Worm (Caenorhabditis elegans) whole organism, L1 larva: ENCODE data around the gene scl-19.

Source experiments
- C04F5.9 ChIP-seq: sonication (generic microtip); optimal IDR thresholded peaks from 2 replicates; lab custom pipeline; 2016; ENCODE audit warnings: missing genetic modification characterization, missing compliant biosample characterization
- alr-1 ChIP-seq: fragments of 200-800 bp; sonication (Bioruptor generic); optimal IDR thresholded peaks from 2 replicates; lab custom pipeline; 2018; ENCODE audit warnings: borderline replicate concordance, mild to moderate bottlenecking, missing genetic modification characterization, missing compliant biosample characterization
- aly-2 ChIP-seq: fragments of 150-350 bp; optimal IDR thresholded peaks from 2 replicates; lab custom pipeline; 2014; ENCODE audit warnings: missing biosample characterization, missing genetic modification characterization
- ama-1 ChIP-seq: fragments of 150-350 bp; optimal IDR thresholded peaks from 2 replicates; lab custom pipeline; 2014
- blmp-1 ChIP-seq: fragments of 150-350 bp; optimal IDR thresholded peaks from 2 replicates; lab custom pipeline; 2014; ENCODE audit warnings: missing biosample characterization, missing genetic modification characterization
- ceh-63 ChIP-seq: fragments of 200-800 bp; sonication (Bioruptor generic); optimal IDR thresholded peaks from 2 replicates; lab custom pipeline; 2018; ENCODE audit warnings: mild to moderate bottlenecking, missing genetic modification characterization, missing compliant biosample characterization
- ceh-8 ChIP-seq: fragments of 200-800 bp; sonication (Bioruptor generic); optimal IDR thresholded peaks from 2 replicates; lab custom pipeline; 2018; ENCODE audit warnings: mild to moderate bottlenecking, missing genetic modification characterization, moderate library complexity, missing compliant biosample characterization
- ceh-88 ChIP-seq: fragments of 200-800 bp; sonication (Bioruptor generic); IDR thresholded peaks from 2 replicates; pipeline ENCODE4 v1.3.6; 2022; ENCODE audit warnings: missing genetic modification characterization, missing compliant biosample characterization
- ces-1 ChIP-seq: fragments of 150-350 bp; optimal IDR thresholded peaks from 2 replicates; lab custom pipeline; 2014; ENCODE audit warnings: missing biosample characterization, missing genetic modification reagents, missing genetic modification characterization
- dsc-1 ChIP-seq: sonication (generic microtip); optimal IDR thresholded peaks from 2 replicates; lab custom pipeline; 2016; ENCODE audit warnings: mild to moderate bottlenecking, missing genetic modification characterization, missing compliant biosample characterization
- efl-1 ChIP-seq, 4 experiments: fragments of 150-350 bp; optimal IDR thresholded peaks in 3 of 4; peaks in 1 of 4; 1 replicate in 1 of 4; 2 replicates in 3 of 4; lab custom pipeline; 2014; ENCODE audit warnings: missing biosample characterization in 2 of 4, missing genetic modification characterization in 2 of 4, missing genetic modification reagents in 2 of 4
- egl-27 ChIP-seq, 2 experiments: fragments of 150-350 bp in 1 of 2; sonication (generic microtip); optimal IDR thresholded peaks; 3 replicates each; lab custom pipeline; 2017 to 2018; ENCODE audit warnings: missing biosample characterization in 2 of 2, missing genetic modification characterization in 2 of 2, missing genetic modification reagents in 2 of 2
- elt-2 ChIP-seq: sonication (generic microtip); optimal IDR thresholded peaks from 2 replicates; lab custom pipeline; 2016; ENCODE audit warnings: missing genetic modification characterization, mild to moderate bottlenecking, inconsistent platforms, missing compliant biosample characterization, missing genetic modification reagents
- elt-3 ChIP-seq, 6 experiments: fragments of 150-350 bp in 1 of 6; sonication (generic microtip); optimal IDR thresholded peaks; 2 replicates each; lab custom pipeline; 2017 to 2018; ENCODE audit warnings: missing biosample characterization in 6 of 6, missing genetic modification characterization in 6 of 6, inconsistent platforms in 1 of 6
- ets-5 ChIP-seq: fragments of 200-800 bp; sonication (Bioruptor generic); IDR thresholded peaks from 2 replicates; pipeline ENCODE4 v1.3.6; 2022; ENCODE audit warnings: missing genetic modification characterization, missing compliant biosample characterization
- fkh-8 ChIP-seq: sonication (generic microtip); optimal IDR thresholded peaks from 2 replicates; lab custom pipeline; 2016; ENCODE audit warnings: mild to moderate bottlenecking, missing genetic modification characterization, missing compliant biosample characterization
- fos-1 ChIP-seq: fragments of 150-350 bp; optimal IDR thresholded peaks from 2 replicates; lab custom pipeline; 2014; ENCODE audit warnings: missing biosample characterization, missing genetic modification characterization
- grh-1 ChIP-seq: fragments of 200-800 bp; sonication (Bioruptor generic); IDR thresholded peaks from 2 replicates; pipeline ENCODE4 v1.3.6; 2022; ENCODE audit warnings: missing genetic modification reagents, missing genetic modification characterization, missing compliant biosample characterization
- hlh-17 ChIP-seq: fragments of 200-800 bp; sonication (Bioruptor generic); optimal IDR thresholded peaks from 2 replicates; lab custom pipeline; 2018; ENCODE audit warnings: missing genetic modification characterization, mild to moderate bottlenecking, missing compliant biosample characterization, moderate library complexity, borderline replicate concordance
- hlh-4 ChIP-seq: sonication (generic microtip); optimal IDR thresholded peaks from 2 replicates; lab custom pipeline; 2016; ENCODE audit warnings: mild to moderate bottlenecking, missing genetic modification characterization, missing compliant biosample characterization
- hpl-2 ChIP-seq: fragments of 150-350 bp; optimal IDR thresholded peaks from 2 replicates; lab custom pipeline; 2014; ENCODE audit warnings: missing biosample characterization, missing genetic modification reagents, missing genetic modification characterization
- irx-1 ChIP-seq: sonication (generic microtip); optimal IDR thresholded peaks from 2 replicates; lab custom pipeline; 2016; ENCODE audit warnings: missing genetic modification characterization, missing compliant biosample characterization
- jun-1 ChIP-seq: fragments of 150-350 bp; optimal IDR thresholded peaks from 2 replicates; lab custom pipeline; 2014; ENCODE audit warnings: missing biosample characterization, missing genetic modification reagents, missing genetic modification characterization
- mef-2 ChIP-seq: fragments of 150-350 bp; optimal IDR thresholded peaks from 2 replicates; lab custom pipeline; 2014; ENCODE audit warnings: missing biosample characterization, missing genetic modification characterization
- mep-1 ChIP-seq: fragments of 150-350 bp; optimal IDR thresholded peaks from 2 replicates; lab custom pipeline; 2014; ENCODE audit warnings: missing biosample characterization, missing genetic modification characterization
- nhr-11 ChIP-seq: fragments of 150-350 bp; optimal IDR thresholded peaks from 2 replicates; lab custom pipeline; 2014; ENCODE audit warnings: missing biosample characterization, missing genetic modification characterization
- nhr-12 ChIP-seq: sonication (generic microtip); optimal IDR thresholded peaks from 2 replicates; lab custom pipeline; 2017; ENCODE audit warnings: missing biosample characterization, missing genetic modification characterization
- nhr-19 ChIP-seq: fragments of 200-800 bp; sonication (Bioruptor generic); conservative IDR thresholded peaks from 2 replicates; pipeline ENCODE4 v1.3.6; 2022; ENCODE audit warnings: missing genetic modification characterization, missing compliant biosample characterization
- nhr-20 ChIP-seq: sonication (generic microtip); optimal IDR thresholded peaks from 2 replicates; lab custom pipeline; 2016; ENCODE audit warnings: mild to moderate bottlenecking, missing genetic modification characterization, missing compliant biosample characterization
- nhr-28 ChIP-seq: fragments of 150-350 bp; optimal IDR thresholded peaks from 2 replicates; lab custom pipeline; 2014; ENCODE audit warnings: missing biosample characterization, missing genetic modification characterization
- nhr-47 ChIP-seq: sonication (generic microtip); optimal IDR thresholded peaks from 2 replicates; lab custom pipeline; 2016; ENCODE audit warnings: mild to moderate bottlenecking, missing genetic modification characterization, moderate library complexity, missing compliant biosample characterization
- nhr-84 ChIP-seq: sonication (generic microtip); optimal IDR thresholded peaks from 2 replicates; lab custom pipeline; 2017; ENCODE audit warnings: missing biosample characterization, missing genetic modification characterization
- nhr-85 ChIP-seq: sonication (generic microtip); peaks from one replicate; lab custom pipeline; 2016; ENCODE audit warnings: missing genetic modification characterization, inconsistent platforms, missing compliant biosample characterization
- pag-3 ChIP-seq: sonication (generic microtip); optimal IDR thresholded peaks from 2 replicates; lab custom pipeline; 2017; ENCODE audit warnings: missing genetic modification characterization, mild to moderate bottlenecking, missing compliant biosample characterization, antibody characterized with exemption, borderline replicate concordance; ENCODE audit not compliant: insufficient read depth
- pqm-1 ChIP-seq: sonication (generic microtip); optimal IDR thresholded peaks from 3 replicates; lab custom pipeline; 2017; ENCODE audit warnings: missing biosample characterization, missing genetic modification characterization
- rnt-1 ChIP-seq: sonication (generic microtip); optimal IDR thresholded peaks from 2 replicates; lab custom pipeline; 2016; ENCODE audit warnings: mild to moderate bottlenecking, missing genetic modification characterization, moderate library complexity, missing compliant biosample characterization
- skn-1 ChIP-seq: fragments of 150-350 bp; optimal IDR thresholded peaks from 2 replicates; lab custom pipeline; 2014; ENCODE audit warnings: missing biosample characterization, missing genetic modification characterization
- snpc-4 ChIP-seq: fragments of 150-350 bp; optimal IDR thresholded peaks from 2 replicates; lab custom pipeline; 2014; ENCODE audit warnings: missing biosample characterization, missing genetic modification characterization
- unc-30 ChIP-seq: sonication (generic microtip); optimal IDR thresholded peaks from 2 replicates; lab custom pipeline; 2017; ENCODE audit warnings: missing biosample characterization, missing genetic modification characterization
- unc-86 ChIP-seq: sonication (generic microtip); optimal IDR thresholded peaks from 2 replicates; lab custom pipeline; 2016; ENCODE audit warnings: missing genetic modification characterization, missing compliant biosample characterization
- unc-98 ChIP-seq: fragments of 200-800 bp; sonication (Bioruptor generic); IDR thresholded peaks from 2 replicates; pipeline ENCODE4 v1.3.6; 2022; ENCODE audit warnings: missing genetic modification characterization, missing compliant biosample characterization
- vab-15 ChIP-seq: sonication (generic microtip); optimal IDR thresholded peaks from 2 replicates; lab custom pipeline; 2017; ENCODE audit warnings: missing genotype, mild to moderate bottlenecking, missing genetic modification characterization, missing compliant biosample characterization
- xbp-1 ChIP-seq: sonication (generic microtip); optimal IDR thresholded peaks from 2 replicates; lab custom pipeline; 2016; ENCODE audit warnings: missing genetic modification characterization, missing compliant biosample characterization
- ztf-11 ChIP-seq, 2 experiments: sonication (generic microtip); optimal IDR thresholded peaks; 2 replicates each; lab custom pipeline; 2016 to 2017; ENCODE audit warnings: missing genetic modification characterization in 2 of 2, missing biosample characterization in 1 of 2, missing compliant biosample characterization in 1 of 2

Gene scl-19

DNA sequence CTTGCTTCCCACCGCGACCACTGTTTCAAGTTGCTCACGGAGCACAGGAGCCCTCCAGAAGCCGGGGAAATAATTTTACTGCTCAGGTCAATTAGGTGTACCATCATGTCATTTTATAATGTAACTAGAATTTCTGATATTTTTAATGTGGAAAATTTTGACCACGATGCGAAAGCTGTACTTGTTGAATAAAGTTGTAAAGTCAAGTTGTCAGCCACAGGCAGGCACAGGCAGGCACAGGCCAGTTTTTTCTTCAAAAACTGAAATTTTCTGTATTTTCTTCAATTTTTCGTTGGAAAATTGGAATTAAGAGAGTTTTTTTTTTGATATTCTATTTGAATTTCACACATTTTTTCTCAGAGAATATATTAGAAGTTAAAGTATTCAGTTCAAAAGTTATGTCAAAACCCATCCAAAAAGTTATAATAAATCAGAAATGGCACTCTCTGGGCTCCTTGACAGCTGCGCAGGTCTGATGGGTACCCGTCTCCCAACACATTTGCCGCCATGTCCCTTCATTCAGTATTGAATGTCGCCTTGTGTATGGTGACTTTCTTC, 25.6 kb upstream of the scl-19 start, which contains the start of gene Y17D7C.1:
Gene Y17D7C.1 (plus strand): TSS at position 508 of the 558 bp plus-strand sequence.
- no peak for TF ChIP-seq elt-2
- no peak for TF ChIP-seq efl-1 (optimal IDR thresholded peaks at IDR 0.05; lab: Kevin White, UChicago)
- peak in 1 of 2 experiments; percentile 86 for TF ChIP-seq efl-1 (GFP tag; optimal IDR thresholded peaks at IDR 0.05 in 1 of 2; lab: Kevin White, UChicago)

DNA sequence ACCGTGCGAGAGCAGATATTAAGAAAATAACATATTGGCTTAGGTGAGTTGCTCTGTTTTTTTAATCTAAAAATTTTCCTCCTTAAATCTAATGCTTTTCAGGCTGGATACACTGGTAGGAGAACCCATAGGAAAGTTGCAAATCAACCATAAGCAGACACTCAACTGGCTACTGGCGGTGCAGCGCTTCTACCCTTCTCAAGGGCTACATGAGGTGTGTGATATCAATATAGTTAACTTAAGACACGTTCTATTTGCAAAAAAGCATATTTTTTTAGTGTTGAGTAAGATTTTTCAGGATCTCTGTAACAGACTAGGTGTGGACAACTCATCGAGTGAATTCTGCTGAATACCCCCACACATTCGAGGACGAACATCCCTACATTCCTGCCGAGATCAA, 23.8 kb upstream of the scl-19 start:
- TF ChIP-seq fos-1 (tag; lab: Kevin White, UChicago) (no peak), jun-1 (no peak), nhr-11 (no peak), unc-98 (no peak), hlh-4 (tag; lab: Kevin White, UChicago) (no peak), nhr-28 (tag; lab: Kevin White, UChicago) (no peak), hpl-2 (GFP tag; lab: Kevin White, UChicago) (no peak), grh-1 (GFP tag; lab: Robert Waterston, UW) (peak; percentile 43; the same call in 1 of the 2 replicates), nhr-85 (tag; lab: Kevin White, UChicago) (no peak), alr-1 (tag; lab: Kevin White, UChicago) (no peak), egl-27 (tag; optimal IDR thresholded peaks at IDR 0.05; lab: Kevin White, UChicago) (no peak), ets-5 (0 out of 2 replicates have a peak, but pooled peaks have one; percentile 78)

ce11 chrV:18709203-18709860, 22.5 kb upstream of the scl-19 start, which contains the start of gene Y17D7C.6:
TSS of gene Y17D7C.6 (plus strand) at chrV:18709810.
- no peak for TF ChIP-seq unc-86
- no peak for TF ChIP-seq fkh-8
- no peak for TF ChIP-seq elt-2

ce11 chrV:18710045-18710490, 21.7 kb upstream of the scl-19 start:
- TF ChIP-seq nhr-19 (peak; percentile 65), nhr-84 (tag; lab: Kevin White, UChicago) (no peak), ama-1 (lab: Kevin White, UChicago) (no peak), ceh-88 (GFP tag; lab: Robert Waterston, UW) (no peak), irx-1 (tag; lab: Kevin White, UChicago) (peak; percentile 79), snpc-4 (tag; lab: Kevin White, UChicago) (peak; percentile 36), egl-27 (tag; optimal IDR thresholded peaks at IDR 0.05; lab: Kevin White, UChicago) (no peak), ces-1 (no peak), pqm-1 (tag; lab: Kevin White, UChicago) (no peak), ztf-11 (tag; optimal IDR thresholded peaks at IDR 0.05; lab: Kevin White, UChicago) (peak in 1 of 2 experiments; percentile 81), pag-3 (tag; lab: Kevin White, UChicago) (no peak), mef-2 (tag; lab: Kevin White, UChicago) (no peak), nhr-12 (tag; lab: Kevin White, UChicago) (no peak), hlh-17 (no peak), C04F5.9 (tag; lab: Kevin White, UChicago) (no peak), dsc-1 (tag; lab: Kevin White, UChicago) (peak; percentile 74), xbp-1 (tag; lab: Kevin White, UChicago) (peak; percentile 37), aly-2 (tag; lab: Kevin White, UChicago) (no peak), mep-1 (tag; lab: Kevin White, UChicago) (peak; percentile 71), nhr-20 (tag; lab: Kevin White, UChicago) (peak; percentile 9), unc-86 (peak; percentile 5), nhr-28 (tag; lab: Kevin White, UChicago) (no peak), blmp-1 (tag; lab: Kevin White, UChicago) (no peak), ceh-63 (GFP tag; lab: Kevin White, UChicago) (no peak), vab-15 (tag; lab: Kevin White, UChicago) (no peak), elt-3 (tag; optimal IDR thresholded peaks at IDR 0.05; lab: Kevin White, UChicago) (peak in 1 of 6 experiments; percentile 1), ceh-8 (GFP tag; lab: Kevin White, UChicago) (no peak), fos-1 (tag; lab: Kevin White, UChicago) (no peak), skn-1 (tag; lab: Kevin White, UChicago) (peak; percentile 55), efl-1 (optimal IDR thresholded peaks at IDR 0.05; lab: Kevin White, UChicago) (no peak), efl-1 (GFP tag; optimal IDR thresholded peaks at IDR 0.05 in 1 of 2; lab: Kevin White, UChicago) (peak in 1 of 2 experiments; percentile 91), unc-30 (tag; lab: Kevin White, UChicago) (no peak), nhr-47 (peak; percentile 90), rnt-1 (tag; lab: Kevin White, UChicago) (no peak)
